Worm (Caenorhabditis elegans) whole organism, L1 larva: ENCODE results near the gene T06C12.14.

Experiments
- C04F5.9 ChIP-seq: sonication (generic microtip); optimal IDR thresholded peaks from 2 replicates; lab custom pipeline; 2016; ENCODE audit warnings: missing genetic modification characterization, missing compliant biosample characterization
- Y116A8C.19 ChIP-seq: sonication (generic microtip); optimal IDR thresholded peaks from 2 replicates; lab custom pipeline; 2016; ENCODE audit warnings: missing compliant biosample characterization, missing genetic modification characterization, borderline replicate concordance
- ceh-63 ChIP-seq: fragments of 200-800 bp; sonication (Bioruptor generic); optimal IDR thresholded peaks from 2 replicates; lab custom pipeline; 2018; ENCODE audit warnings: mild to moderate bottlenecking, missing genetic modification characterization, missing compliant biosample characterization
- ceh-88 ChIP-seq: fragments of 200-800 bp; sonication (Bioruptor generic); IDR thresholded peaks from 2 replicates; pipeline ENCODE4 v1.3.6; 2022; ENCODE audit warnings: missing genetic modification characterization, missing compliant biosample characterization
- dpl-1 ChIP-seq, 3 experiments: fragments of 150-350 bp in 2 of 3; sonication (generic microtip) in 1 of 3; optimal IDR thresholded peaks; 2 replicates each; lab custom pipeline; 2014 to 2017; ENCODE audit warnings: missing biosample characterization in 3 of 3, missing genetic modification characterization in 3 of 3, missing genetic modification reagents in 3 of 3
- dsc-1 ChIP-seq: sonication (generic microtip); optimal IDR thresholded peaks from 2 replicates; lab custom pipeline; 2016; ENCODE audit warnings: mild to moderate bottlenecking, missing genetic modification characterization, missing compliant biosample characterization
- efl-3 ChIP-seq: fragments of 200-800 bp; sonication (Bioruptor generic); optimal IDR thresholded peaks from 2 replicates; lab custom pipeline; 2018; ENCODE audit warnings: mild to moderate bottlenecking, missing genetic modification characterization, missing compliant biosample characterization
- egl-13 ChIP-seq: sonication (generic microtip); optimal IDR thresholded peaks from 2 replicates; lab custom pipeline; 2016; ENCODE audit warnings: missing genotype, missing genetic modification reagents, missing genetic modification characterization, missing compliant biosample characterization
- elt-2 ChIP-seq: sonication (generic microtip); optimal IDR thresholded peaks from 2 replicates; lab custom pipeline; 2016; ENCODE audit warnings: missing genetic modification characterization, mild to moderate bottlenecking, inconsistent platforms, missing compliant biosample characterization, missing genetic modification reagents
- elt-3 ChIP-seq, 6 experiments: fragments of 150-350 bp in 1 of 6; sonication (generic microtip); optimal IDR thresholded peaks; 2 replicates each; lab custom pipeline; 2017 to 2018; ENCODE audit warnings: missing biosample characterization in 6 of 6, missing genetic modification characterization in 6 of 6, inconsistent platforms in 1 of 6
- ets-5 ChIP-seq: fragments of 200-800 bp; sonication (Bioruptor generic); IDR thresholded peaks from 2 replicates; pipeline ENCODE4 v1.3.6; 2022; ENCODE audit warnings: missing genetic modification characterization, missing compliant biosample characterization
- fkh-8 ChIP-seq: sonication (generic microtip); optimal IDR thresholded peaks from 2 replicates; lab custom pipeline; 2016; ENCODE audit warnings: mild to moderate bottlenecking, missing genetic modification characterization, missing compliant biosample characterization
- hlh-17 ChIP-seq: fragments of 200-800 bp; sonication (Bioruptor generic); optimal IDR thresholded peaks from 2 replicates; lab custom pipeline; 2018; ENCODE audit warnings: missing genetic modification characterization, mild to moderate bottlenecking, missing compliant biosample characterization, moderate library complexity, borderline replicate concordance
- hpl-2 ChIP-seq: fragments of 150-350 bp; optimal IDR thresholded peaks from 2 replicates; lab custom pipeline; 2014; ENCODE audit warnings: missing biosample characterization, missing genetic modification reagents, missing genetic modification characterization
- irx-1 ChIP-seq: sonication (generic microtip); optimal IDR thresholded peaks from 2 replicates; lab custom pipeline; 2016; ENCODE audit warnings: missing genetic modification characterization, missing compliant biosample characterization
- jun-1 ChIP-seq: fragments of 150-350 bp; optimal IDR thresholded peaks from 2 replicates; lab custom pipeline; 2014; ENCODE audit warnings: missing biosample characterization, missing genetic modification reagents, missing genetic modification characterization
- lin-13 ChIP-seq: fragments of 150-350 bp; optimal IDR thresholded peaks from 2 replicates; lab custom pipeline; 2014; ENCODE audit warnings: missing biosample characterization, missing genetic modification reagents, missing genetic modification characterization
- lin-14 ChIP-seq: fragments of 200-800 bp; sonication (Bioruptor generic); optimal IDR thresholded peaks from 2 replicates; lab custom pipeline; 2018; ENCODE audit warnings: mild to moderate bottlenecking, missing genetic modification characterization, moderate library complexity, missing compliant biosample characterization
- lin-15B ChIP-seq: fragments of 150-350 bp; sonication (generic microtip); optimal IDR thresholded peaks from 3 replicates; lab custom pipeline; 2014; ENCODE audit warnings: missing biosample characterization, missing genetic modification characterization
- lin-35 ChIP-seq, 2 experiments: fragments of 150-350 bp; optimal IDR thresholded peaks; 2 replicates each; lab custom pipeline; 2014; ENCODE audit warnings: missing biosample characterization in 2 of 2, missing genetic modification characterization in 2 of 2, missing genetic modification reagents in 2 of 2
- mab-9 ChIP-seq: fragments of 200-800 bp; sonication (Bioruptor generic); IDR thresholded peaks from 2 replicates; pipeline ENCODE4 v1.3.6; 2022; ENCODE audit warnings: missing genetic modification reagents, missing genetic modification characterization, missing compliant biosample characterization
- mdl-1 ChIP-seq, 2 experiments: fragments of 150-350 bp; optimal IDR thresholded peaks; 2 replicates each; lab custom pipeline; 2014 to 2017; ENCODE audit warnings: missing biosample characterization in 2 of 2, missing genetic modification characterization in 2 of 2, inconsistent platforms in 1 of 2
- mef-2 ChIP-seq: fragments of 150-350 bp; optimal IDR thresholded peaks from 2 replicates; lab custom pipeline; 2014; ENCODE audit warnings: missing biosample characterization, missing genetic modification characterization
- nhr-12 ChIP-seq: sonication (generic microtip); optimal IDR thresholded peaks from 2 replicates; lab custom pipeline; 2017; ENCODE audit warnings: missing biosample characterization, missing genetic modification characterization
- nhr-20 ChIP-seq: sonication (generic microtip); optimal IDR thresholded peaks from 2 replicates; lab custom pipeline; 2016; ENCODE audit warnings: mild to moderate bottlenecking, missing genetic modification characterization, missing compliant biosample characterization
- nhr-28 ChIP-seq: fragments of 150-350 bp; optimal IDR thresholded peaks from 2 replicates; lab custom pipeline; 2014; ENCODE audit warnings: missing biosample characterization, missing genetic modification characterization
- nhr-76 ChIP-seq: sonication (generic microtip); optimal IDR thresholded peaks from 2 replicates; lab custom pipeline; 2017; ENCODE audit warnings: missing biosample characterization, missing genetic modification characterization
- nhr-85 ChIP-seq: sonication (generic microtip); peaks from one replicate; lab custom pipeline; 2016; ENCODE audit warnings: missing genetic modification characterization, inconsistent platforms, missing compliant biosample characterization
- nhr-90 ChIP-seq: sonication (generic microtip); optimal IDR thresholded peaks from 2 replicates; lab custom pipeline; 2016; ENCODE audit warnings: mild to moderate bottlenecking, missing genetic modification characterization, missing compliant biosample characterization; ENCODE audit not compliant: poor library complexity
- pag-3 ChIP-seq: sonication (generic microtip); optimal IDR thresholded peaks from 2 replicates; lab custom pipeline; 2017; ENCODE audit warnings: missing genetic modification characterization, mild to moderate bottlenecking, missing compliant biosample characterization, antibody characterized with exemption, borderline replicate concordance; ENCODE audit not compliant: insufficient read depth
- pax-3 ChIP-seq: fragments of 200-800 bp; sonication (Bioruptor generic); optimal IDR thresholded peaks from 2 replicates; lab custom pipeline; 2018; ENCODE audit warnings: mild to moderate bottlenecking, missing genetic modification characterization, moderate library complexity, missing compliant biosample characterization
- pqm-1 ChIP-seq: sonication (generic microtip); optimal IDR thresholded peaks from 3 replicates; lab custom pipeline; 2017; ENCODE audit warnings: missing biosample characterization, missing genetic modification characterization
- skn-1 ChIP-seq: fragments of 150-350 bp; optimal IDR thresholded peaks from 2 replicates; lab custom pipeline; 2014; ENCODE audit warnings: missing biosample characterization, missing genetic modification characterization
- sptf-1 ChIP-seq: fragments of 150-350 bp; optimal IDR thresholded peaks from 2 replicates; lab custom pipeline; 2014; ENCODE audit warnings: missing biosample characterization, missing genetic modification characterization
- sup-37 ChIP-seq: fragments of 200-800 bp; sonication (Bioruptor generic); optimal IDR thresholded peaks from 2 replicates; lab custom pipeline; 2018; ENCODE audit warnings: mild to moderate bottlenecking, missing genetic modification characterization, missing compliant biosample characterization
- swsn-7 ChIP-seq: sonication (generic microtip); optimal IDR thresholded peaks from 2 replicates; lab custom pipeline; 2016; ENCODE audit warnings: missing genetic modification characterization, missing compliant biosample characterization
- tlp-1 ChIP-seq: fragments of 150-350 bp; optimal IDR thresholded peaks from 2 replicates; lab custom pipeline; 2014; ENCODE audit warnings: missing biosample characterization, missing genetic modification characterization
- unc-86 ChIP-seq: sonication (generic microtip); optimal IDR thresholded peaks from 2 replicates; lab custom pipeline; 2016; ENCODE audit warnings: missing genetic modification characterization, missing compliant biosample characterization
- vab-15 ChIP-seq: sonication (generic microtip); optimal IDR thresholded peaks from 2 replicates; lab custom pipeline; 2017; ENCODE audit warnings: missing genotype, mild to moderate bottlenecking, missing genetic modification characterization, missing compliant biosample characterization
- xbp-1 ChIP-seq: sonication (generic microtip); optimal IDR thresholded peaks from 2 replicates; lab custom pipeline; 2016; ENCODE audit warnings: missing genetic modification characterization, missing compliant biosample characterization
- ztf-11 ChIP-seq, 2 experiments: sonication (generic microtip); optimal IDR thresholded peaks; 2 replicates each; lab custom pipeline; 2016 to 2017; ENCODE audit warnings: missing genetic modification characterization in 2 of 2, missing biosample characterization in 1 of 2, missing compliant biosample characterization in 1 of 2
- ztf-4 ChIP-seq: fragments of 150-350 bp; optimal IDR thresholded peaks from 2 replicates; lab custom pipeline; 2014; ENCODE audit warnings: missing biosample characterization, missing genetic modification characterization

Gene T06C12.14

DNA sequence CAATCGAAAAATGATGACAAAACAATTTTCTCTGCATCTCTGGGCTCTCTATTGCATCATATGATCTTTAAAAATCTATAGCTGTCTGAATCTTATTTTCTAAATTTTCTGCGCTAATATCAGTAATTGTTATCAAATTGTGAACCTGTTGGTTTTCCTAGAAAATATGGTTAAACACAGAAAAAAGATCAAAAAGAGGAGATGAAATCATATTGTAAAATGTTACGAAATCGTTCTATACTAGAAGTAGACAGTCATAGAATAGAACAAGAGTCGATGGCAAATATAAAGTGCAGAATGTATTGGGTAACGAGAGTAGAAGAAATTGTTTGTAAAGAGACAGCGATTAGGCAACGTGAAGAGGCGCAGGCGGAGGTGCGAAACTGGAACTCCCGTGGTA, 19.1 kb upstream of the T06C12.14 start (continued):
- TF ChIP-seq jun-1 (tag; lab: Kevin White, UChicago) (no peak), vab-15 (tag; lab: Kevin White, UChicago) (no peak), lin-13 (GFP tag; lab: Kevin White, UChicago) (no peak), ets-5 (GFP tag; lab: Robert Waterston, UW) (no peak), sptf-1 (tag; lab: Kevin White, UChicago) (no peak), Y116A8C.19 (tag; lab: Kevin White, UChicago) (no peak), nhr-28 (peak; percentile 66), pax-3 (tag; lab: Kevin White, UChicago) (no peak), lin-14 (GFP tag; lab: Kevin White, UChicago) (peak; percentile 73), dpl-1 (GFP tag; optimal IDR thresholded peaks at IDR 0.05; lab: Kevin White, UChicago) (peak; percentile 3 to 20 (median 9)), mab-9 (GFP tag; lab: Robert Waterston, UW) (no peak), C04F5.9 (tag; lab: Kevin White, UChicago) (no peak), ceh-88 (GFP tag; lab: Robert Waterston, UW) (no peak), fkh-8 (tag; lab: Kevin White, UChicago) (no peak), sup-37 (GFP tag; lab: Kevin White, UChicago) (no peak), nhr-76 (tag; lab: Kevin White, UChicago) (no peak), irx-1 (peak; percentile 34), pag-3 (tag; lab: Kevin White, UChicago) (no peak), xbp-1 (tag; lab: Kevin White, UChicago) (no peak), ztf-11 (tag; optimal IDR thresholded peaks at IDR 0.05; lab: Kevin White, UChicago) (no peak), hlh-17 (no peak), mef-2 (tag; lab: Kevin White, UChicago) (peak; percentile 20), hpl-2 (GFP tag; lab: Kevin White, UChicago) (no peak), lin-15B (tag; lab: Kevin White, UChicago) (no peak), swsn-7 (tag; lab: Kevin White, UChicago) (peak; percentile 17), mdl-1 (tag; optimal IDR thresholded peaks at IDR 0.05; lab: Kevin White, UChicago) (peak in 1 of 2 experiments; percentile 20), egl-13 (tag; lab: Kevin White, UChicago) (no peak), unc-86 (no peak)
- TF ChIP-seq, all 84 proteins: peak for 33

DNA sequence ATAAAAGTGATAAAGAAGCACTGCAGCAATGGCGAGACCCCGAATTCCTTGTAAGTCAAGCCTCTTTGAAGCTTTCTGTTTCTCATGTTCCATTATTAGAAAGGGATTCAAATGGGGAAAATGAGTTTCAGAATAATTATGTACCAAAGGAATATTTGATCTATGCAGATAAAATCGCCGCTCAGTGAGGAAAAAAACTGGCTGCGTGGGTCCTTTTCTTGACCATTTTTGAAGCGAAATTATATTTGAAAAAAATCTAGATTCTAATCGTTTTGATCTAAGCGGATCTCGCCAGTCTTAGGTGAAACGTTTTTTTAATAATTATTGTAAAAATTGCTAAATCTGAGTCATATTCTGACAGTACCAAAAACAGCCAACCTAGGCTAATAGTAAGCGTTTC, 15.1 kb upstream of the T06C12.14 start, which contains the start of gene oac-42:
oac-42 (minus strand) TSS at position 101 of the 400 bp plus-strand sequence.
- TF ChIP-seq irx-1 (no peak), nhr-90 (tag; lab: Kevin White, UChicago) (no peak), sptf-1 (tag; lab: Kevin White, UChicago) (no peak), pqm-1 (tag; lab: Kevin White, UChicago) (no peak)

DNA sequence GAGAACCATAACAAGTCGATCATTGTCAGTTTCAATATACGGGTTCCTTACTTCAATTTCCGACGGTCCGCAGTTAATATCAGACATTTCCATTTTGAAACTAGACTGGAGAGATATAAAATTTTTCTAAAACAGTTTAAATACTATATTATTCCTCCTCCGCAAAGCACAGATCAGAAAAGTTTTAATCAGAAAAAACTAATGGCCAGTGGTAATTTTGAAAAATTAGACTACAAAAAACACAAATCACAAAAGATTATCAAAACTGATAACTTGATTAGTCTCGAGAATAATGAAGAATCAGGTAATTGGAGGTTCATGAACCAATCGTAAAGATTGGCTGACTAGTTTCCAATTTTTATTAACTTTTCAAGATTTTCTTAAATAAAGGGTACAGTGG, 13.8 kb upstream of the T06C12.14 start, which contains the start of gene T06C12.9:
T06C12.9 (minus strand) TSS at position 101 of the 400 bp plus-strand sequence.
- TF ChIP-seq elt-3 (tag; optimal IDR thresholded peaks at IDR 0.05; lab: Kevin White, UChicago) (no peak), lin-13 (GFP tag; lab: Kevin White, UChicago) (no peak), nhr-90 (tag; lab: Kevin White, UChicago) (no peak), nhr-85 (peak; percentile 20)
- TF ChIP-seq, all 84 proteins: peak for 1

DNA sequence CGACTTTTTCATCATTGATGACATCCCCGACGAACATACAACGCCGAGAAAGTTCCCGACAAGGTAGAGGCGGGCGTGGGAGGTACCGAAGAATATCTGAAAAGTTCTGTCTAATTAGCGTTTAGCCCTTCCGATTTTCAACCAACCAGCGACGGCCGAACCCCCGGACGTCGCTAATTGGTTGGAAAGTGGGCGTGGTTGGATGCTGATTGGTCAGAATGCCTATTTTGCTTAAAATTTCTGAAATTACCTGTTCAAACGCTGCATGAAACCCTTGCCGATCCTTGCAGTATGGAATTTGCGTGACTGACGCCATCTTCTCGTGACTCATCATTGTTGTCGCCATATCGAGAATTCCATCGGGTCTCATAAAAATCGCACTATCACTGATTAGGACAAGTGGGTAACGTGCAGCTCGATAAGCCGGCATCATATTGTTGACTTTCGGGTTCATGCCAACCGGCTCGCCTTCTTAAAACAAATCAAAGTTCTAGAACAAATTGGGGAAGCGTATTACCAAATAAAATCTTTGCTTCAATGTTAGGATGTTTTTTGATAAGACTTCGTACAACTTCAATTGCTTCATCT, 12.0 kb upstream of the T06C12.14 start:
- TF ChIP-seq efl-3 (no peak), skn-1 (tag; lab: Kevin White, UChicago) (no peak), nhr-20 (tag; lab: Kevin White, UChicago) (peak; percentile 24), ceh-63 (GFP tag; lab: Kevin White, UChicago) (no peak), ztf-4 (tag; lab: Kevin White, UChicago) (no peak), elt-2 (tag; lab: Kevin White, UChicago) (peak; percentile 87), dsc-1 (no peak), lin-35 (GFP tag; optimal IDR thresholded peaks at IDR 0.05; lab: Kevin White, UChicago) (peak in 1 of 2 experiments; percentile 25), jun-1 (tag; lab: Kevin White, UChicago) (no peak), nhr-90 (tag; lab: Kevin White, UChicago) (peak; percentile 18), hlh-17 (no peak), tlp-1 (peak; percentile 19), pag-3 (tag; lab: Kevin White, UChicago) (no peak), nhr-12 (tag; lab: Kevin White, UChicago) (no peak), mef-2 (tag; lab: Kevin White, UChicago) (no peak)
